Fruit fly (Drosophila melanogaster) whole organism, embryonic: ENCODE data around the gene mRpL32.
A peak's percentile ranks its signal among the peaks of the same experiment; 100 is the strongest.

Source experiments
- Awh ChIP-seq: fragments of 200-800 bp; sonication (Bioruptor generic); IDR thresholded peaks from 2 replicates; pipeline ENCODE4, ENCODE4 v1.3.6; 2022; ENCODE audit warnings: missing biosample characterization, missing genetic modification characterization
- B-H1 ChIP-seq: fragments of 200-800 bp; sonication (Bioruptor generic); IDR thresholded peaks from 3 replicates; pipeline ENCODE4 v1.3.6; 2022; ENCODE audit warnings: missing biosample characterization, missing genetic modification characterization
- CG10267 ChIP-seq: fragments of 200-800 bp; sonication (Bioruptor generic); optimal IDR thresholded peaks from 2 replicates; lab custom pipeline; 2018; ENCODE audit warnings: missing biosample characterization, mild to moderate bottlenecking, missing genetic modification characterization, moderate library complexity
- CG11723 ChIP-seq: fragments of 200-800 bp; sonication (Bioruptor generic); optimal IDR thresholded peaks from 2 replicates; lab custom pipeline; 2017; ENCODE audit warnings: missing biosample characterization, mild to moderate bottlenecking, missing genetic modification characterization
- CG12236 ChIP-seq: fragments of 200-800 bp; sonication (Bioruptor generic); optimal IDR thresholded peaks from 2 replicates; lab custom pipeline; 2016; ENCODE audit warnings: missing biosample characterization, missing genetic modification characterization
- CG12942 ChIP-seq: fragments of 200-800 bp; sonication (Bioruptor generic); optimal IDR thresholded peaks from 3 replicates; lab custom pipeline; 2016; ENCODE audit warnings: missing biosample characterization, missing genetic modification characterization
- CG14965 ChIP-seq: fragments of 200-800 bp; sonication (Bioruptor generic); optimal IDR thresholded peaks from 2 replicates; lab custom pipeline; 2016; ENCODE audit warnings: missing biosample characterization, missing genetic modification characterization, borderline replicate concordance
- CG15269 ChIP-seq: fragments of 200-800 bp; sonication (Bioruptor generic); optimal IDR thresholded peaks from 2 replicates; lab custom pipeline; 2018; ENCODE audit warnings: missing biosample characterization, mild to moderate bottlenecking, missing genetic modification characterization, moderate library complexity
- CG16863 ChIP-seq: fragments of 200-800 bp; sonication (Bioruptor generic); optimal IDR thresholded peaks from 3 replicates; lab custom pipeline; 2016; ENCODE audit warnings: missing biosample characterization, missing genetic modification characterization
- CG17802 ChIP-seq: fragments of 200-800 bp; sonication (Bioruptor generic); optimal IDR thresholded peaks from 2 replicates; lab custom pipeline; 2018; ENCODE audit warnings: missing biosample characterization, mild to moderate bottlenecking, missing genetic modification characterization, moderate library complexity
- CG18476 ChIP-seq: fragments of 200-800 bp; sonication (Bioruptor generic); optimal IDR thresholded peaks from 2 replicates; lab custom pipeline; 2016; ENCODE audit warnings: missing biosample characterization, mild to moderate bottlenecking, missing genetic modification characterization
- CG3726 ChIP-seq: fragments of 200-800 bp; sonication (Bioruptor generic); IDR thresholded peaks from 3 replicates; pipeline ENCODE4, ENCODE4 v1.3.6; 2022; ENCODE audit warnings: missing biosample characterization, missing genetic modification characterization
- CG43689 ChIP-seq: fragments of 200-800 bp; sonication (Bioruptor generic); IDR thresholded peaks from 2 replicates; pipeline ENCODE4 v1.3.6; 2022; ENCODE audit warnings: missing biosample characterization, missing genetic modification characterization
- CG6654 ChIP-seq: fragments of 200-800 bp; sonication (Bioruptor generic); optimal IDR thresholded peaks from 2 replicates; lab custom pipeline; 2017; ENCODE audit warnings: missing biosample characterization, mild to moderate bottlenecking, missing genetic modification characterization
- CG6689 ChIP-seq: fragments of 200-800 bp; sonication (Bioruptor generic); IDR thresholded peaks from 2 replicates; pipeline ENCODE4 v1.3.6; 2022; ENCODE audit warnings: missing biosample characterization, missing genetic modification characterization
- CG7357 ChIP-seq: fragments of 200-800 bp; sonication (Bioruptor generic); IDR thresholded peaks from 3 replicates; pipeline ENCODE4 v1.3.6; 2022; ENCODE audit warnings: missing biosample characterization, missing genetic modification characterization
- CG7745 ChIP-seq: fragments of 200-800 bp; sonication (Bioruptor generic); optimal IDR thresholded peaks from 2 replicates; lab custom pipeline; 2018; ENCODE audit warnings: missing biosample characterization, mild to moderate bottlenecking, missing genetic modification characterization, moderate library complexity
- CG8281 ChIP-seq: fragments of 200-800 bp; sonication (Bioruptor generic); optimal IDR thresholded peaks from 2 replicates; lab custom pipeline; 2018; ENCODE audit warnings: missing biosample characterization, mild to moderate bottlenecking, missing genetic modification characterization, moderate library complexity
- CG9817 ChIP-seq: fragments of 200-800 bp; sonication (Bioruptor generic); optimal IDR thresholded peaks from 2 replicates; lab custom pipeline; 2018; ENCODE audit warnings: missing biosample characterization, mild to moderate bottlenecking, missing genetic modification characterization, moderate library complexity
- Dip2 ChIP-seq: fragments of 200-800 bp; sonication (Bioruptor generic); IDR thresholded peaks from 2 replicates; pipeline ENCODE4 v1.3.6; 2022; ENCODE audit warnings: missing biosample characterization, missing genetic modification characterization
- Elba2 ChIP-seq: fragments of 200-800 bp; sonication (Bioruptor generic); optimal IDR thresholded peaks from 3 replicates; lab custom pipeline; 2016; ENCODE audit warnings: missing biosample characterization, missing genetic modification characterization
- Gug ChIP-seq: fragments of 200-800 bp; sonication (Bioruptor generic); IDR thresholded peaks from 4 replicates; pipeline ENCODE4 v1.3.6; 2022; ENCODE audit warnings: missing biosample characterization, missing genetic modification characterization
- H2.0 ChIP-seq: fragments of 200-800 bp; sonication (Bioruptor generic); IDR thresholded peaks from 2 replicates; pipeline ENCODE4 v1.3.6; 2022; ENCODE audit warnings: missing biosample characterization, missing genetic modification characterization
- HLHmδ ChIP-seq: fragments of 200-800 bp; sonication (Bioruptor generic); optimal IDR thresholded peaks from 2 replicates; lab custom pipeline; 2018; ENCODE audit warnings: missing biosample characterization, mild to moderate bottlenecking, missing genetic modification characterization, moderate library complexity
- HmgZ ChIP-seq: fragments of 200-800 bp; sonication (Bioruptor generic); optimal IDR thresholded peaks from 2 replicates; lab custom pipeline; 2018; ENCODE audit warnings: missing biosample characterization, mild to moderate bottlenecking, missing genetic modification characterization
- Kr ChIP-seq: fragments of 200-800 bp; sonication (Bioruptor generic); optimal IDR thresholded peaks from 2 replicates; lab custom pipeline; 2017; ENCODE audit warnings: missing biosample characterization, mild to moderate bottlenecking, missing genetic modification characterization
- Mad ChIP-seq: fragments of 200-800 bp; sonication (Bioruptor generic); optimal IDR thresholded peaks from 2 replicates; lab custom pipeline; 2016; ENCODE audit warnings: missing biosample characterization, missing genetic modification characterization
- Med ChIP-seq: fragments of 200-800 bp; sonication (Bioruptor generic); peaks from one replicate; lab custom pipeline; 2016; ENCODE audit warnings: missing biosample characterization, missing genetic modification characterization, mild to moderate bottlenecking, inconsistent platforms, moderate library complexity
- Nf-YB ChIP-seq: fragments of 200-800 bp; sonication (Bioruptor generic); optimal IDR thresholded peaks from 3 replicates; lab custom pipeline; 2019; ENCODE audit warnings: missing biosample characterization, mild to moderate bottlenecking, missing genetic modification characterization, moderate library complexity
- Pdp1 ChIP-seq, 2 experiments: fragments of 200-800 bp; sonication (Bioruptor generic); optimal IDR thresholded peaks; 3 replicates each; lab custom pipeline; 2016; ENCODE audit warnings: missing biosample characterization in 2 of 2, missing genetic modification characterization in 2 of 2, mild to moderate bottlenecking in 1 of 2, moderate library complexity in 1 of 2
- Ravus ChIP-seq: fragments of 200-800 bp; sonication (Bioruptor generic); IDR thresholded peaks from 2 replicates; pipeline ENCODE4 v1.3.6; 2022; ENCODE audit warnings: missing biosample characterization, missing genetic modification characterization
- Rfx ChIP-seq: fragments of 200-800 bp; sonication (Bioruptor generic); IDR thresholded peaks from 2 replicates; pipeline ENCODE4 v1.3.6; 2022; ENCODE audit warnings: missing biosample characterization, missing genetic modification characterization
- Sin3A ChIP-seq: fragments of >200 bp; optimal IDR thresholded peaks from 2 replicates; lab custom pipeline; 2018
- ara ChIP-seq: fragments of 200-800 bp; sonication (Bioruptor generic); IDR thresholded peaks from 2 replicates; pipeline ENCODE4 v1.3.6; 2022; ENCODE audit warnings: missing biosample characterization, missing genetic modification characterization
- bab2 ChIP-seq: fragments of 200-800 bp; sonication (Bioruptor generic); optimal IDR thresholded peaks from 2 replicates; lab custom pipeline; 2016; ENCODE audit warnings: missing biosample characterization, missing genetic modification characterization
- crc ChIP-seq: fragments of 200-800 bp; sonication (Bioruptor generic); optimal IDR thresholded peaks from 2 replicates; lab custom pipeline; 2016; ENCODE audit warnings: missing biosample characterization, missing genetic modification characterization
- dimm ChIP-seq: fragments of 200-800 bp; sonication (Bioruptor generic); IDR thresholded peaks from 2 replicates; pipeline ENCODE4 v1.3.6; 2022; ENCODE audit warnings: missing biosample characterization, missing genetic modification characterization
- dpn ChIP-seq, 2 experiments: fragments of 200-800 bp; sonication (Bioruptor generic); optimal IDR thresholded peaks; 3 replicates each; lab custom pipeline; 2016; ENCODE audit warnings: missing biosample characterization in 2 of 2, missing genetic modification characterization in 2 of 2
- en ChIP-seq: fragments of 200-800 bp; sonication (Bioruptor generic); optimal IDR thresholded peaks from 2 replicates; lab custom pipeline; 2016; ENCODE audit warnings: missing biosample characterization, missing genetic modification characterization
- lov ChIP-seq, 2 experiments: fragments of 200-800 bp in 1 of 2; fragments of >200 bp in 1 of 2; sonication (Bioruptor generic) in 1 of 2; IDR thresholded peaks in 1 of 2; optimal IDR thresholded peaks in 1 of 2; 2 replicates in 1 of 2; 3 replicates in 1 of 2; pipeline versions ENCODE4 v1.3.6 to Lab custom; 2017 to 2022; ENCODE audit warnings: missing biosample characterization in 1 of 2, missing genetic modification characterization in 1 of 2
- odd ChIP-seq: fragments of 200-800 bp; sonication (Bioruptor generic); optimal IDR thresholded peaks from 2 replicates; lab custom pipeline; 2017; ENCODE audit warnings: missing biosample characterization, mild to moderate bottlenecking, missing genetic modification characterization
- pnt ChIP-seq: fragments of 200-800 bp; sonication (Bioruptor generic); optimal IDR thresholded peaks from 3 replicates; lab custom pipeline; 2016; ENCODE audit warnings: missing biosample characterization, missing genetic modification characterization
- psq ChIP-seq: fragments of 200-800 bp; sonication (Bioruptor generic); optimal IDR thresholded peaks from 2 replicates; lab custom pipeline; 2017; ENCODE audit warnings: missing biosample characterization, missing genetic modification characterization
- pzg ChIP-seq: fragments of 200-800 bp; sonication (Bioruptor generic); optimal IDR thresholded peaks from 3 replicates; lab custom pipeline; 2018; ENCODE audit warnings: missing biosample characterization, mild to moderate bottlenecking, missing genetic modification characterization, moderate library complexity
- sisA ChIP-seq: fragments of 200-800 bp; sonication (Bioruptor generic); IDR thresholded peaks from 2 replicates; pipeline ENCODE4 v1.3.6; 2022; ENCODE audit warnings: missing biosample characterization, missing genetic modification characterization
- slbo ChIP-seq: fragments of 200-800 bp; sonication (Bioruptor generic); IDR thresholded peaks from 2 replicates; pipeline ENCODE4 v1.3.6; 2022; ENCODE audit warnings: missing biosample characterization, missing genetic modification characterization
- so ChIP-seq: fragments of 200-800 bp; sonication (Bioruptor generic); IDR thresholded peaks from 3 replicates; pipeline ENCODE4 v1.3.6; 2022; ENCODE audit warnings: missing biosample characterization, missing genetic modification characterization
- tio ChIP-seq: fragments of 200-800 bp; sonication (Bioruptor generic); optimal IDR thresholded peaks from 2 replicates; lab custom pipeline; 2017; ENCODE audit warnings: missing biosample characterization, missing genetic modification characterization, inconsistent platforms
- twi ChIP-seq: fragments of 200-800 bp; optimal IDR thresholded peaks from 2 replicates; lab custom pipeline; 2019; ENCODE audit warnings: missing biosample characterization, mild to moderate bottlenecking, missing genetic modification characterization, moderate library complexity
- zfh1 ChIP-seq: fragments of 200-800 bp; sonication (Bioruptor generic); IDR thresholded peaks from 3 replicates; pipeline ENCODE4 v1.3.6; 2022; ENCODE audit warnings: missing biosample characterization, missing genetic modification characterization

The mRpL32 gene

dm6 chr3R:31222125-31222889, 30.4 kb upstream of the mRpL32 start (continued):
- TF ChIP-seq zfh1 (GFP tag; lab: Robert Waterston, UW) (no peak), CG12236 (GFP tag; lab: Kevin White, UChicago) (peak; percentile 55), lov (optimal IDR thresholded peaks at IDR 0.05; lab: Kevin White, UChicago) (no peak), lov (GFP tag; IDR thresholded peaks at IDR 0.05; lab: Robert Waterston, UW) (no peak), Ravus (GFP tag; lab: Robert Waterston, UW) (no peak), Rfx (GFP tag; lab: Robert Waterston, UW) (no peak), CG7745 (tag; lab: Kevin White, UChicago) (no peak), odd (GFP tag; lab: Kevin White, UChicago) (peak; percentile 74), psq (GFP tag; lab: Kevin White, UChicago) (no peak), crc (GFP tag; lab: Kevin White, UChicago) (peak; percentile 80), H2.0 (GFP tag; lab: Robert Waterston, UW) (no peak), Pdp1 (GFP tag; optimal IDR thresholded peaks at IDR 0.05; lab: Kevin White, UChicago) (peak; percentile 76 to 86), Elba2 (GFP tag; lab: Kevin White, UChicago) (peak; percentile 17), Nf-YB (peak; percentile 66), CG7357 (GFP tag; lab: Robert Waterston, UW) (peak; percentile 76; the same call in 2 of the 3 replicates), CG16863 (GFP tag; lab: Kevin White, UChicago) (peak; percentile 86), CG9817 (tag; lab: Kevin White, UChicago) (peak; percentile 85), bab2 (GFP tag; lab: Kevin White, UChicago) (peak; percentile 89), CG12942 (peak; percentile 77), CG6689 (no peak), HLHmδ (no peak), twi (tag; lab: Kevin White, UChicago) (peak; percentile 72), Awh (GFP tag; lab: Robert Waterston, UW) (no peak), tio (GFP tag; lab: Kevin White, UChicago) (no peak), CG15269 (tag; lab: Kevin White, UChicago) (peak; percentile 87), Med (GFP tag; lab: Kevin White, UChicago) (peak; percentile 97), B-H1 (GFP tag; lab: Robert Waterston, UW) (no peak), HmgZ (tag; lab: Kevin White, UChicago) (peak; percentile 85), ara (no peak), Mad (GFP tag; lab: Kevin White, UChicago) (peak; percentile 65), CG10267 (peak; percentile 75), Gug (GFP tag; lab: Robert Waterston, UW) (peak; percentile 58; the same call in 3 of the 4 replicates), so (GFP tag; lab: Robert Waterston, UW) (no peak), Kr (no peak), Sin3A (no peak), dimm (GFP tag; lab: Robert Waterston, UW) (no peak), slbo (GFP tag; lab: Robert Waterston, UW) (no peak), dpn (GFP tag; optimal IDR thresholded peaks at IDR 0.05; lab: Kevin White, UChicago) (peak; percentile 85 to 89), CG11723 (GFP tag; lab: Kevin White, UChicago) (peak; percentile 61), CG8281 (tag; lab: Kevin White, UChicago) (peak; percentile 59), pzg (GFP tag; lab: Kevin White, UChicago) (no peak), CG18476 (GFP tag; lab: Kevin White, UChicago) (peak; percentile 76), Dip2 (GFP tag; lab: Robert Waterston, UW) (no peak), sisA (no peak), CG14965 (no peak), CG17802 (tag; lab: Kevin White, UChicago) (no peak), CG43689 (GFP tag; lab: Robert Waterston, UW) (no peak), pnt (GFP tag; lab: Kevin White, UChicago) (peak; percentile 83), en (GFP tag; lab: Kevin White, UChicago) (peak; percentile 81), CG3726 (GFP tag; lab: Robert Waterston, UW) (no peak), CG6654 (peak; percentile 28)
